Worm (Caenorhabditis elegans) whole organism, L2 larva: ENCODE results near the gene F21A3.2.
A peak's percentile ranks its signal among the peaks of the same experiment; 100 is the strongest.

Experiments used
- C34F6.9 ChIP-seq: fragments of 150-350 bp; optimal IDR thresholded peaks from 2 replicates; lab custom pipeline; 2014; ENCODE audit warnings: missing biosample characterization, missing genetic modification characterization
- F13H6.1 ChIP-seq: sonication (generic microtip); optimal IDR thresholded peaks from 2 replicates; lab custom pipeline; 2016; ENCODE audit warnings: missing genetic modification characterization, missing compliant biosample characterization
- R02D3.7 ChIP-seq: fragments of 150-350 bp; optimal IDR thresholded peaks from 2 replicates; lab custom pipeline; 2014; ENCODE audit warnings: missing biosample characterization, missing genetic modification characterization
- Y55F3AM.14 ChIP-seq: fragments of 200-800 bp; sonication (Bioruptor generic); optimal IDR thresholded peaks from 2 replicates; lab custom pipeline; 2018; ENCODE audit warnings: mild to moderate bottlenecking, missing genetic modification characterization, missing compliant biosample characterization
- alr-1 ChIP-seq: fragments of 150-350 bp; optimal IDR thresholded peaks from 2 replicates; lab custom pipeline; 2014; ENCODE audit warnings: missing biosample characterization, missing genetic modification characterization
- ceh-16 ChIP-seq: fragments of 150-350 bp; optimal IDR thresholded peaks from 2 replicates; lab custom pipeline; 2014; ENCODE audit warnings: missing biosample characterization, missing genetic modification characterization
- crh-2 ChIP-seq: sonication (generic microtip); optimal IDR thresholded peaks from 2 replicates; lab custom pipeline; 2017; ENCODE audit warnings: missing biosample characterization, missing genetic modification characterization
- dmd-4 ChIP-seq: sonication (generic microtip); optimal IDR thresholded peaks from 2 replicates; lab custom pipeline; 2017; ENCODE audit warnings: missing biosample characterization, missing genetic modification characterization
- egl-27 ChIP-seq: sonication (generic microtip); optimal IDR thresholded peaks from 3 replicates; lab custom pipeline; 2017; ENCODE audit warnings: missing biosample characterization, missing genetic modification reagents, missing genetic modification characterization
- elt-1 ChIP-seq: fragments of 150-350 bp; optimal IDR thresholded peaks from 2 replicates; lab custom pipeline; 2014; ENCODE audit warnings: missing biosample characterization, missing genetic modification characterization
- elt-3 ChIP-seq: sonication (generic microtip); optimal IDR thresholded peaks from 2 replicates; lab custom pipeline; 2017; ENCODE audit warnings: missing biosample characterization, missing genetic modification characterization
- fos-1 ChIP-seq: fragments of 150-350 bp; optimal IDR thresholded peaks from 2 replicates; lab custom pipeline; 2014; ENCODE audit warnings: missing biosample characterization, missing genetic modification characterization
- gmeb-1 ChIP-seq: fragments of 150-350 bp; optimal IDR thresholded peaks from 2 replicates; lab custom pipeline; 2014; ENCODE audit warnings: missing biosample characterization, missing genetic modification characterization
- lin-13 ChIP-seq: fragments of 150-350 bp; optimal IDR thresholded peaks from 2 replicates; lab custom pipeline; 2014; ENCODE audit warnings: missing biosample characterization, missing genetic modification reagents, missing genetic modification characterization
- lin-39 ChIP-seq: fragments of 150-350 bp; optimal IDR thresholded peaks from 2 replicates; lab custom pipeline; 2014; ENCODE audit warnings: missing biosample characterization, missing genetic modification reagents, missing genetic modification characterization
- lsy-2 ChIP-seq, 2 experiments: fragments of 150-350 bp in 1 of 2; sonication (generic microtip) in 1 of 2; optimal IDR thresholded peaks; 2 replicates each; lab custom pipeline; 2014 to 2017; ENCODE audit warnings: missing biosample characterization in 2 of 2, missing genetic modification characterization in 2 of 2
- mab-5 ChIP-seq: fragments of 150-350 bp; optimal IDR thresholded peaks from 2 replicates; lab custom pipeline; 2014; ENCODE audit warnings: missing biosample characterization, missing genetic modification characterization
- mdl-1 ChIP-seq, 2 experiments: fragments of 150-350 bp in 1 of 2; sonication (generic microtip) in 1 of 2; optimal IDR thresholded peaks; 2 replicates each; lab custom pipeline; 2017; ENCODE audit warnings: missing biosample characterization in 2 of 2, missing genetic modification characterization in 2 of 2
- nhr-10 ChIP-seq: sonication (generic microtip); optimal IDR thresholded peaks from 2 replicates; lab custom pipeline; 2017; ENCODE audit warnings: missing biosample characterization, missing genetic modification characterization
- nhr-11 ChIP-seq: fragments of 150-350 bp; optimal IDR thresholded peaks from 2 replicates; lab custom pipeline; 2014; ENCODE audit warnings: missing biosample characterization, missing genetic modification characterization
- nhr-12 ChIP-seq: fragments of 150-350 bp; optimal IDR thresholded peaks from 2 replicates; lab custom pipeline; 2014; ENCODE audit warnings: missing biosample characterization, missing genetic modification characterization
- nhr-129 ChIP-seq: fragments of 150-350 bp; optimal IDR thresholded peaks from 2 replicates; lab custom pipeline; 2014; ENCODE audit warnings: missing biosample characterization, missing genetic modification characterization
- nhr-21 ChIP-seq: fragments of 150-350 bp; optimal IDR thresholded peaks from 2 replicates; lab custom pipeline; 2014; ENCODE audit warnings: missing biosample characterization, missing genetic modification characterization
- nhr-23 ChIP-seq: fragments of 150-350 bp; optimal IDR thresholded peaks from 2 replicates; lab custom pipeline; 2014; ENCODE audit warnings: missing biosample characterization, missing genetic modification reagents, missing genetic modification characterization
- nhr-237 ChIP-seq: fragments of 150-350 bp; optimal IDR thresholded peaks from 2 replicates; lab custom pipeline; 2014; ENCODE audit warnings: missing biosample characterization, missing genetic modification characterization
- nhr-25 ChIP-seq: fragments of 150-350 bp; sonication (generic microtip); optimal IDR thresholded peaks from 3 replicates; lab custom pipeline; 2014; ENCODE audit warnings: missing biosample characterization, missing genetic modification characterization
- nhr-6 ChIP-seq: fragments of 150-350 bp; optimal IDR thresholded peaks from 2 replicates; lab custom pipeline; 2014; ENCODE audit warnings: missing biosample characterization, missing genetic modification characterization
- peb-1 ChIP-seq: fragments of 150-350 bp; optimal IDR thresholded peaks from 2 replicates; lab custom pipeline; 2014; ENCODE audit warnings: missing biosample characterization, missing genetic modification characterization
- skn-1 ChIP-seq: sonication (generic microtip); optimal IDR thresholded peaks from 2 replicates; lab custom pipeline; 2017; ENCODE audit warnings: missing biosample characterization, missing genetic modification characterization
- sma-3 ChIP-seq: sonication (generic microtip); optimal IDR thresholded peaks from 2 replicates; lab custom pipeline; 2016; ENCODE audit warnings: missing genetic modification reagents, missing genetic modification characterization, missing compliant biosample characterization
- sma-9 ChIP-seq, 2 experiments: fragments of 150-350 bp in 1 of 2; sonication (generic microtip) in 1 of 2; optimal IDR thresholded peaks; 2 replicates each; lab custom pipeline; 2014 to 2016; ENCODE audit warnings: missing genetic modification characterization in 2 of 2, mild to moderate bottlenecking in 1 of 2, missing biosample characterization in 1 of 2, missing compliant biosample characterization in 1 of 2, missing genetic modification reagents in 1 of 2, moderate library complexity in 1 of 2
- snpc-4 ChIP-seq: fragments of 150-350 bp; optimal IDR thresholded peaks from 2 replicates; lab custom pipeline; 2014; ENCODE audit warnings: missing biosample characterization, missing genetic modification characterization
- unc-39 ChIP-seq: fragments of 150-350 bp; optimal IDR thresholded peaks from 2 replicates; lab custom pipeline; 2014; ENCODE audit warnings: missing biosample characterization, missing genetic modification characterization
- zag-1 ChIP-seq: fragments of 150-350 bp; optimal IDR thresholded peaks from 2 replicates; lab custom pipeline; 2014; ENCODE audit warnings: missing biosample characterization, missing genetic modification characterization
- ztf-1 ChIP-seq: fragments of 200-800 bp; sonication (Bioruptor generic); conservative IDR thresholded peaks from 2 replicates; pipeline ENCODE4 v1.3.6; 2022; ENCODE audit warnings: missing genetic modification characterization, missing compliant biosample characterization
- ztf-11 ChIP-seq: sonication (generic microtip); optimal IDR thresholded peaks from 2 replicates; lab custom pipeline; 2017; ENCODE audit warnings: missing biosample characterization, missing genetic modification characterization
- ztf-4 ChIP-seq: fragments of 150-350 bp; optimal IDR thresholded peaks from 2 replicates; lab custom pipeline; 2014; ENCODE audit warnings: missing biosample characterization, missing genetic modification characterization

Gene F21A3.2

DNA sequence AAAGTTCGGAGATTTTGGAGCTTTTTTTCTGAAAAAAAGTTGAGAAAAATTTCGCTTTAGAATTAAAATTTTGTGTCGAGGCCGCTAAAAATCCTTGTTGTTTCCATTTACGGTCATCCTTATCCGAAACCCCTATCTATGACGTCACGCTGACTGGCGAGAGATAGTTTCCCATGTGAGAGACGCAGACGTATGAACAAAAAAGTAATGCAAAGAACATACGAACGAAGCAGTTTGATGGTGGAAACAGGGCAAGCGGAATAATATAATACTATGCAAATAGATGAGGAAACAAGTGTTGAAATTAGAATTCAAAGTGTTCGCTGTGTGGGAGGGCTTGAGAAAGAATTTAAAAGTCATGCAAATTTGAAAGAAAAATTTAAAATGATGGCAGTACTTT, 34.7 kb downstream of the F21A3.2 start:
- no peak for TF ChIP-seq crh-2 (tag; lab: Kevin White, UChicago)
- TF ChIP-seq elt-1 (tag; lab: Kevin White, UChicago), result no peak
- no peak for TF ChIP-seq ztf-11 (tag; lab: Kevin White, UChicago)
- peak; percentile 41 for TF ChIP-seq sma-9 (GFP tag; optimal IDR thresholded peaks at IDR 0.05; lab: Kevin White, UChicago)
- no peak for TF ChIP-seq sma-9 (tag; optimal IDR thresholded peaks at IDR 0.05; lab: Kevin White, UChicago)
- no peak for TF ChIP-seq snpc-4 (tag; lab: Kevin White, UChicago)
- TF ChIP-seq lin-13, result no peak
- no peak for TF ChIP-seq sma-3
- TF ChIP-seq fos-1 (tag; lab: Kevin White, UChicago), result peak; percentile 36
- no peak for TF ChIP-seq mab-5 (tag; lab: Kevin White, UChicago)
- TF ChIP-seq ztf-4, result no peak
- TF ChIP-seq gmeb-1 (tag; lab: Kevin White, UChicago), result no peak
- no peak for TF ChIP-seq dmd-4 (tag; lab: Kevin White, UChicago)

DNA sequence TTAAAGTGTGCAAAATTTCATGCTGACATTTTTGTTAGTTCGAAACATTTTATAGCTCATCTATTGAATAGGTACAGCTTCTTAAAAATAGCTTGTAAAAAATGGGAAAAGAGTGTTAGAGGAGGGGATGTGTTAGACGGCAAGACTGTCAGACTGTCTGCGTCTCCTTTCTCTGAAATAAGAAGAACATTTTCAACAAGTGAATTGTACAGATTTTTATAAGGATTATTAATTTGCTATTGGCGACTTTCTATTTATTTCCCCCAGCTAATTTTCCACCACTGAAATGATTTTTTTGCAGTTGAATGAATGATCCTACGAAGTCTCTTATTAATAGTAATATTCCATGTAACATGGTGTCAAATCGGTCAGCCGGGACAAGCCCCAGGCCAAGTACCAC, 35.3 kb downstream of the F21A3.2 start, which contains the start of gene C06B8.7:
Gene C06B8.7 (plus strand): TSS at position 301 of the 400 bp plus-strand sequence.
- no peak for TF ChIP-seq alr-1 (tag; lab: Kevin White, UChicago)
- no peak for TF ChIP-seq ztf-4
- no peak for TF ChIP-seq sma-3
- no peak for TF ChIP-seq lin-39
- no peak for TF ChIP-seq gmeb-1 (tag; lab: Kevin White, UChicago)
- no peak for TF ChIP-seq mdl-1 (tag; optimal IDR thresholded peaks at IDR 0.05; lab: Kevin White, UChicago)
- TF ChIP-seq unc-39, result no peak

DNA sequence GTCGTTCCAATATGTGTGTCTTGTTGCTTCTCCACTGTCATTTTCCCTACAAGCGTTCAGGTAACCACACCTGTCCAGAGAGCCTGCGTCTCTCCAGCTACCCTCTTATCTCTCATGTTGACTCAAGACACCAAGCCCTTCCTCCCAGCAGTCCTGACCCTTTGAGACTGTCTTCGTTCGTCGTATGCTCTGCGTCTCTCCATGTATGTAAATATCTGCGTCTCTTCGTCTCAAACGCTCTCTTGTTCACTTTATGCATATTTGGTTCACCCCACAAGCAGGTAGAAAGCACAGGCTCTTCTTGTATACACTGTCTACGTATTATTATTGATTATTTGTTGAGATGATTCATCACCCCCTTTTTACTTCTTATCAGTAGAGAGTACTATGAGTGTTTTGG, 36.0 kb downstream of the F21A3.2 start:
- TF ChIP-seq nhr-129 (tag; lab: Kevin White, UChicago) (peak; percentile 52), nhr-6 (tag; lab: Kevin White, UChicago) (no peak), gmeb-1 (tag; lab: Kevin White, UChicago) (peak; percentile 68), skn-1 (peak; percentile 17), crh-2 (tag; lab: Kevin White, UChicago) (peak; percentile 42), zag-1 (tag; lab: Kevin White, UChicago) (no peak), nhr-11 (tag; lab: Kevin White, UChicago) (no peak), unc-39 (no peak), lin-39 (no peak), ztf-1 (GFP tag; lab: Robert Waterston, UW) (no peak), nhr-237 (tag; lab: Kevin White, UChicago) (no peak), elt-3 (no peak), nhr-23 (no peak), C34F6.9 (tag; lab: Kevin White, UChicago) (no peak), nhr-21 (tag; lab: Kevin White, UChicago) (no peak), snpc-4 (tag; lab: Kevin White, UChicago) (no peak), sma-9 (GFP tag; optimal IDR thresholded peaks at IDR 0.05; lab: Kevin White, UChicago) (peak; percentile 72), sma-9 (tag; optimal IDR thresholded peaks at IDR 0.05; lab: Kevin White, UChicago) (no peak), alr-1 (tag; lab: Kevin White, UChicago) (no peak), egl-27 (peak; percentile 22), Y55F3AM.14 (GFP tag; lab: Kevin White, UChicago) (no peak), ceh-16 (no peak), F13H6.1 (peak; percentile 82), nhr-10 (tag; lab: Kevin White, UChicago) (no peak), peb-1 (tag; lab: Kevin White, UChicago) (no peak), fos-1 (tag; lab: Kevin White, UChicago) (peak; percentile 90), R02D3.7 (no peak), elt-1 (tag; lab: Kevin White, UChicago) (no peak), lsy-2 (tag; optimal IDR thresholded peaks at IDR 0.05; lab: Kevin White, UChicago) (no peak), mab-5 (tag; lab: Kevin White, UChicago) (no peak)

DNA sequence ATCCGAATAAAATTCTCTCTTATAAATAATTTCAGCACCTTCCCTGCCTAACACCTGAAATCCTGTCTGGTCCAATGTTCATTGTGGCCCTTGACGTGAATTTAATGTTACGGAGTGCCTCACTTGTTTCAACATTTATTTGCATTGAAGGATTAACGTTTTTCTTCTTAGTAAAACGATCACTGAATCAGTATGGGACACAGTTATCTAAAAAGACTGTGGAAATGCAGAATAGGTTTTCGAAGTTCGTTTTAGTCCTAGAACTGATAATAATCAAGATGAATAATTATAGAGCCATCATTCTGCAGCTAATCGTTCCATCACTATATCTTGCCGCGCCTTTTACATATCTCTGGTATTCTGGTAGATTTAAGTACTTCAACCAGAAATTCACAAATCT, 38.6 kb downstream of the F21A3.2 start, which contains the start of gene srh-219:
Gene srh-219 (plus strand): TSS at position 301 of the 400 bp plus-strand sequence.
- TF ChIP-seq F13H6.1 (no peak), lin-13 (no peak), ztf-1 (GFP tag; lab: Robert Waterston, UW) (no peak), skn-1 (no peak), ztf-11 (tag; lab: Kevin White, UChicago) (no peak), nhr-12 (tag; lab: Kevin White, UChicago) (no peak), nhr-11 (tag; lab: Kevin White, UChicago) (no peak), nhr-21 (tag; lab: Kevin White, UChicago) (no peak), unc-39 (no peak), nhr-25 (tag; lab: Kevin White, UChicago) (no peak), C34F6.9 (tag; lab: Kevin White, UChicago) (no peak)
